Worm (Caenorhabditis elegans): ENCODE results near the gene sup-36.

ce11 chrIV:6645867-6646655, 44.6 kb downstream of the sup-36 start, which contains the start of gene hil-7:
- TF ChIP-seq elt-3 (tag; optimal IDR thresholded peaks at IDR 0.05) (no peak), snpc-4 (tag; optimal IDR thresholded peaks at IDR 0.05) (no peak), lsy-2 (tag; optimal IDR thresholded peaks at IDR 0.05) (peak in 1 of 2 experiments; percentile 72), ztf-1 (GFP tag; conservative IDR thresholded peaks at IDR 0.05) (no peak), fos-1 (tag; optimal IDR thresholded peaks at IDR 0.05) (no peak), nhr-6 (tag; optimal IDR thresholded peaks at IDR 0.05) (peak; percentile 31), sma-3 (GFP tag; optimal IDR thresholded peaks at IDR 0.05) (no peak)

Data from whole organism, L2 larva.